Worm (Caenorhabditis elegans) whole organism, young adult: ENCODE data around the gene W03H9.1.

ENCODE experiments used
- F10E7.11 ChIP-seq: sonication (generic microtip); optimal IDR thresholded peaks from 2 replicates; lab custom pipeline; 2017; ENCODE audit warnings: mild to moderate bottlenecking, missing genetic modification characterization, moderate library complexity, missing compliant biosample characterization
- F23B12.7 ChIP-seq: sonication (generic microtip); optimal IDR thresholded peaks from 2 replicates; lab custom pipeline; 2017; ENCODE audit warnings: missing genetic modification characterization, mild to moderate bottlenecking, missing compliant biosample characterization, antibody characterized with exemption, moderate library complexity; ENCODE audit not compliant: insufficient read depth
- T26A5.8 ChIP-seq: sonication (generic microtip); optimal IDR thresholded peaks from 2 replicates; lab custom pipeline; 2016; ENCODE audit warnings: missing genetic modification characterization, missing compliant biosample characterization
- atf-7 ChIP-seq: sonication (generic microtip); optimal IDR thresholded peaks from 2 replicates; lab custom pipeline; 2017; ENCODE audit warnings: mild to moderate bottlenecking, missing genetic modification characterization, missing compliant biosample characterization
- mel-28 ChIP-seq: sonication (generic microtip); optimal IDR thresholded peaks from 2 replicates; lab custom pipeline; 2016; ENCODE audit warnings: borderline replicate concordance, mild to moderate bottlenecking, missing genetic modification characterization, missing compliant biosample characterization
- nfya-1 ChIP-seq: sonication (generic microtip); optimal IDR thresholded peaks from 2 replicates; lab custom pipeline; 2017; ENCODE audit warnings: antibody characterized with exemption, missing compliant biosample characterization, missing genetic modification characterization, borderline replicate concordance; ENCODE audit not compliant: insufficient read depth
- sdz-38 ChIP-seq: sonication (generic microtip); optimal IDR thresholded peaks from 2 replicates; lab custom pipeline; 2016; ENCODE audit warnings: missing genotype, missing genetic modification characterization, missing compliant biosample characterization
- unc-62 ChIP-seq: fragments of 150-350 bp; optimal IDR thresholded peaks from 2 replicates; lab custom pipeline; 2014; ENCODE audit warnings: missing biosample characterization, missing genetic modification reagents, missing genetic modification characterization

- TF ChIP-seq atf-7 (tag; lab: Kevin White, UChicago) = peak; percentile 6
- no peak for TF ChIP-seq mel-28 (tag; lab: Kevin White, UChicago)
- no peak for TF ChIP-seq F10E7.11 (tag; lab: Kevin White, UChicago)
- no peak for TF ChIP-seq unc-62 (GFP tag; lab: Kevin White, UChicago)
- no peak for TF ChIP-seq nfya-1 (tag; lab: Kevin White, UChicago)
- no peak for TF ChIP-seq T26A5.8 (tag; lab: Kevin White, UChicago)
- no peak for TF ChIP-seq F23B12.7 (tag; lab: Kevin White, UChicago)
- TF ChIP-seq sdz-38 (tag; lab: Kevin White, UChicago) = no peak
Measured at ce11 chrII:14186937-14187336, 37.0 kb upstream of the W03H9.1 start.
